Fruit fly (Drosophila melanogaster): Measurements from ENCODE around the gene CG9981.

DNA sequence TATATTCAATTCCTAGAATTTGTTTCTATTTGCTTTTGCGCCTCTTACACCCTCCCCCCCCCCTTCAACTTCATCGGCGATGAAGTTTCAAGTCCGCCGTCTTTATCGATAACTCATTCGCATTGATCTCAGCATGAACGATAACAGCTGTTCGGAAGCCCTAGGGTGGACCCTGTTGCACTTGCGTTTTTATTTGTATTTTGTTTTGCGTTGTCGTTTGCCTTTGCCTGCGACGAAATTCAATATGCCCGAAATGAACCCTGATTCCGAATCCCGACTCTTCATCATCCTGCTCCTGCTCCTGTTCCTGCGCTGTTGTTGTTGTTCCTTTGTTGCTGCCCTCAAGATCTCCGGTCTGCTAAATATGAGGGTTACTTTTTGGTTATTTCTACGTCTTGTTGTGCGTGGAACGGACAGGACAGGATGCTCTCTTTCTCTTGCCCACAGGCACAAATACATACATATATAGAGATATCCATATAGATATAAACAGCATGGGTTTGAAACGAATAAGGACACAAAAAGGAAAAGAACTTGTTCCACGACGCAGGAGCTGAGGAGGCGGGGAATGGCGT is 21.6 kb upstream of the CG9981 start:
- no peak for TF ChIP-seq Ravus (GFP tag; IDR thresholded peaks at IDR 0.05)
- no peak for TF ChIP-seq CG9727 (GFP tag; optimal IDR thresholded peaks at IDR 0.05)
- no peak for TF ChIP-seq jing (GFP tag; optimal IDR thresholded peaks at IDR 0.05)
- TF ChIP-seq CG11504 (tag; optimal IDR thresholded peaks at IDR 0.05) = no peak
- no peak for TF ChIP-seq NK7.1 (GFP tag; optimal IDR thresholded peaks at IDR 0.05)
- no peak for TF ChIP-seq sr (GFP tag; IDR thresholded peaks at IDR 0.05)
- no peak for TF ChIP-seq onecut (GFP tag; IDR thresholded peaks at IDR 0.05)
- no peak for TF ChIP-seq CG6272 (GFP tag; IDR thresholded peaks at IDR 0.05)
- TF ChIP-seq gro (GFP tag; optimal IDR thresholded peaks at IDR 0.05) = no peak
- TF ChIP-seq Hr39 (optimal IDR thresholded peaks at IDR 0.05) = no peak
- no peak for TF ChIP-seq crc (GFP tag; optimal IDR thresholded peaks at IDR 0.05)
- no peak for TF ChIP-seq Lhr (GFP tag; optimal IDR thresholded peaks at IDR 0.05)
- no peak for TF ChIP-seq fu2 (GFP tag; optimal IDR thresholded peaks at IDR 0.05)
